Fruit fly (Drosophila melanogaster) whole organism, embryonic: ENCODE measurements around the gene Adat1.

Source experiments
- CG10147 ChIP-seq: fragments of 200-800 bp; sonication (Bioruptor generic); optimal IDR thresholded peaks from 2 replicates; lab custom pipeline; 2019; ENCODE audit warnings: missing biosample characterization, mild to moderate bottlenecking, missing genetic modification characterization, moderate library complexity
- CG10321 ChIP-seq: fragments of 200-800 bp; sonication (Bioruptor generic); IDR thresholded peaks from 2 replicates; pipeline ENCODE4 v1.3.6; 2022; ENCODE audit warnings: missing biosample characterization, missing genetic modification characterization
- CG16813 ChIP-seq: fragments of 200-800 bp; sonication (Bioruptor generic); IDR thresholded peaks from 3 replicates; pipeline ENCODE4 v1.3.6; 2022; ENCODE audit warnings: missing biosample characterization, missing genetic modification characterization; ENCODE audit not compliant: partially characterized antibody
- CG2116 ChIP-seq: fragments of 200-800 bp; sonication (Bioruptor generic); optimal IDR thresholded peaks from 3 replicates; lab custom pipeline; 2018; ENCODE audit warnings: missing biosample characterization, mild to moderate bottlenecking, missing genetic modification characterization
- CG3407 ChIP-seq: fragments of 200-800 bp; sonication (Bioruptor generic); optimal IDR thresholded peaks from 2 replicates; lab custom pipeline; 2018; ENCODE audit warnings: missing biosample characterization, mild to moderate bottlenecking, missing genetic modification characterization
- CG3838 ChIP-seq: fragments of 200-800 bp; sonication (Bioruptor generic); optimal IDR thresholded peaks from 3 replicates; lab custom pipeline; 2016; ENCODE audit warnings: missing biosample characterization, missing genetic modification characterization
- CG3847 ChIP-seq: fragments of 200-800 bp; sonication (Bioruptor generic); IDR thresholded peaks from 2 replicates; pipeline ENCODE4 v1.3.6; 2022; ENCODE audit warnings: missing biosample characterization, missing genetic modification characterization
- CG4282 ChIP-seq: fragments of 200-800 bp; sonication (Bioruptor generic); optimal IDR thresholded peaks from 2 replicates; lab custom pipeline; 2016; ENCODE audit warnings: missing biosample characterization, missing genetic modification characterization
- CG4820 ChIP-seq: fragments of 200-800 bp; sonication (Bioruptor generic); optimal IDR thresholded peaks from 3 replicates; lab custom pipeline; 2016; ENCODE audit warnings: missing biosample characterization, missing genetic modification characterization
- CG6791 ChIP-seq: fragments of 200-800 bp; sonication (Bioruptor generic); IDR thresholded peaks from 3 replicates; pipeline ENCODE4 v1.3.6; 2022; ENCODE audit warnings: missing biosample characterization, missing genetic modification characterization; ENCODE audit not compliant: partially characterized antibody
- CG8478 ChIP-seq: fragments of >200 bp; optimal IDR thresholded peaks from 2 replicates; lab custom pipeline; 2018
- CG8765 ChIP-seq: fragments of 200-800 bp; sonication (Bioruptor generic); IDR thresholded peaks from 2 replicates; pipeline ENCODE4 v1.3.6; 2022; ENCODE audit warnings: missing biosample characterization, missing genetic modification characterization
- CG8924 ChIP-seq: fragments of 200-800 bp; optimal IDR thresholded peaks from 3 replicates; lab custom pipeline; 2019; ENCODE audit warnings: missing biosample characterization, mild to moderate bottlenecking, missing genetic modification characterization, moderate library complexity
- CG9215 ChIP-seq: fragments of 200-800 bp; sonication (Bioruptor generic); IDR thresholded peaks from 2 replicates; pipeline ENCODE4 v1.3.6; 2022; ENCODE audit warnings: missing biosample characterization, missing genetic modification characterization
- CG9609 ChIP-seq: fragments of 200-800 bp; sonication (Bioruptor generic); optimal IDR thresholded peaks from 3 replicates; lab custom pipeline; 2016; ENCODE audit warnings: missing biosample characterization, missing genetic modification characterization
- CG9932 ChIP-seq: fragments of 200-800 bp; sonication (Bioruptor generic); IDR thresholded peaks from 2 replicates; pipeline ENCODE4 v1.3.6; 2022; ENCODE audit warnings: missing biosample characterization, missing genetic modification characterization
- CrebB ChIP-seq: fragments of 200-800 bp; sonication (Bioruptor generic); optimal IDR thresholded peaks from 3 replicates; lab custom pipeline; 2018; ENCODE audit warnings: missing biosample characterization, mild to moderate bottlenecking, missing genetic modification characterization
- D ChIP-seq, 2 experiments: fragments of 200-800 bp in 1 of 2; fragments of >200 bp in 1 of 2; sonication (Bioruptor generic) in 1 of 2; optimal IDR thresholded peaks; 2 replicates in 1 of 2; 3 replicates in 1 of 2; lab custom pipeline; 2017; ENCODE audit warnings: mild to moderate bottlenecking in 1 of 2, missing biosample characterization in 1 of 2, missing genetic modification characterization in 1 of 2, missing genetic modification reagents in 1 of 2
- D19A ChIP-seq: fragments of 200-800 bp; optimal IDR thresholded peaks from 3 replicates; lab custom pipeline; 2019; ENCODE audit warnings: missing biosample characterization, mild to moderate bottlenecking, missing genetic modification characterization, moderate library complexity
- Dbx ChIP-seq: fragments of 200-800 bp; sonication (Bioruptor generic); IDR thresholded peaks from 3 replicates; pipeline ENCODE4 v1.3.6; 2022; ENCODE audit warnings: missing biosample characterization, missing genetic modification characterization
- Dll ChIP-seq: fragments of 200-800 bp; sonication (Bioruptor generic); IDR thresholded peaks from 4 replicates; pipeline ENCODE4 v1.3.6; 2022; ENCODE audit warnings: missing biosample characterization, missing genetic modification characterization; ENCODE audit not compliant: partially characterized antibody
- E2f1 ChIP-seq: fragments of 200-800 bp; sonication (Bioruptor generic); IDR thresholded peaks from 2 replicates; pipeline ENCODE4 v1.3.6; 2022; ENCODE audit warnings: missing biosample characterization, missing genetic modification characterization
- ERR ChIP-seq: fragments of 200-800 bp; sonication (Bioruptor generic); optimal IDR thresholded peaks from 2 replicates; lab custom pipeline; 2016; ENCODE audit warnings: missing biosample characterization, missing genetic modification characterization
- Fer1 ChIP-seq: fragments of 200-800 bp; sonication (Bioruptor generic); optimal IDR thresholded peaks from 2 replicates; lab custom pipeline; 2017; ENCODE audit warnings: missing biosample characterization, mild to moderate bottlenecking, missing genetic modification characterization
- HmgZ ChIP-seq: fragments of 200-800 bp; sonication (Bioruptor generic); optimal IDR thresholded peaks from 2 replicates; lab custom pipeline; 2018; ENCODE audit warnings: missing biosample characterization, mild to moderate bottlenecking, missing genetic modification characterization
- MESR4 ChIP-seq: fragments of 200-800 bp; sonication (Bioruptor generic); optimal IDR thresholded peaks from 2 replicates; lab custom pipeline; 2018; ENCODE audit warnings: missing biosample characterization, mild to moderate bottlenecking, missing genetic modification characterization, moderate library complexity
- MTF-1 ChIP-seq: fragments of 200-800 bp; sonication (Bioruptor generic); optimal IDR thresholded peaks from 2 replicates; lab custom pipeline; 2018; ENCODE audit warnings: missing biosample characterization, mild to moderate bottlenecking, missing genetic modification characterization, borderline replicate concordance
- Rfx ChIP-seq: fragments of 200-800 bp; sonication (Bioruptor generic); IDR thresholded peaks from 2 replicates; pipeline ENCODE4 v1.3.6; 2022; ENCODE audit warnings: missing biosample characterization, missing genetic modification characterization
- Sry-δ ChIP-seq: fragments of 200-800 bp; sonication (Bioruptor generic); optimal IDR thresholded peaks from 2 replicates; lab custom pipeline; 2016; ENCODE audit warnings: missing biosample characterization, missing genetic modification characterization
- Xbp1 ChIP-seq: fragments of 200-800 bp; sonication (Bioruptor generic); optimal IDR thresholded peaks from 3 replicates; lab custom pipeline; 2016; ENCODE audit warnings: missing biosample characterization, mild to moderate bottlenecking, missing genetic modification characterization
- YL-1 ChIP-seq: fragments of 200-800 bp; sonication (Bioruptor generic); optimal IDR thresholded peaks from 3 replicates; lab custom pipeline; 2017; ENCODE audit warnings: missing biosample characterization, mild to moderate bottlenecking, missing genetic modification characterization
- ac ChIP-seq: fragments of 200-800 bp; sonication (Bioruptor generic); optimal IDR thresholded peaks from 3 replicates; lab custom pipeline; 2017; ENCODE audit warnings: missing biosample characterization, mild to moderate bottlenecking, missing genetic modification characterization
- caup ChIP-seq: fragments of 200-800 bp; sonication (Bioruptor generic); optimal IDR thresholded peaks from 3 replicates; lab custom pipeline; 2017; ENCODE audit warnings: missing biosample characterization, mild to moderate bottlenecking, missing genetic modification characterization, moderate library complexity; ENCODE audit not compliant: severe bottlenecking
- croc ChIP-seq: fragments of 200-800 bp; sonication (Bioruptor generic); conservative IDR thresholded peaks from 3 replicates; pipeline ENCODE4 v1.3.6; 2022; ENCODE audit warnings: missing biosample characterization, missing genetic modification characterization
- dysf ChIP-seq: fragments of 200-800 bp; sonication (Bioruptor generic); IDR thresholded peaks from 3 replicates; pipeline ENCODE4 v1.3.6; 2022; ENCODE audit warnings: missing biosample characterization, missing genetic modification characterization
- gsb ChIP-seq: fragments of 200-800 bp; sonication (Bioruptor generic); IDR thresholded peaks from 2 replicates; pipeline ENCODE4 v1.3.6; 2022; ENCODE audit warnings: missing biosample characterization, missing genetic modification characterization
- gt ChIP-seq: fragments of 200-800 bp; sonication (Bioruptor generic); IDR thresholded peaks from 2 replicates; pipeline ENCODE4 v1.3.6; 2022; ENCODE audit warnings: missing biosample characterization, missing genetic modification characterization
- lab ChIP-seq: fragments of 200-800 bp; sonication (Bioruptor generic); optimal IDR thresholded peaks from 3 replicates; lab custom pipeline; 2017; ENCODE audit warnings: missing biosample characterization, missing genetic modification characterization, mild to moderate bottlenecking, moderate library complexity, missing genetic modification reagents
- mirr ChIP-seq: fragments of 200-800 bp; sonication (Bioruptor generic); optimal IDR thresholded peaks from 3 replicates; lab custom pipeline; 2018; ENCODE audit warnings: missing biosample characterization, mild to moderate bottlenecking, missing genetic modification characterization
- mld ChIP-seq: fragments of 200-800 bp; sonication (Bioruptor generic); IDR thresholded peaks from 3 replicates; pipeline ENCODE4 v1.3.6; 2022; ENCODE audit warnings: missing biosample characterization, missing genetic modification characterization; ENCODE audit not compliant: partially characterized antibody
- run ChIP-seq: fragments of 200-800 bp; sonication (Bioruptor generic); optimal IDR thresholded peaks from 3 replicates; lab custom pipeline; 2018; ENCODE audit warnings: missing biosample characterization, mild to moderate bottlenecking, missing genetic modification characterization
- salm ChIP-seq: fragments of 200-800 bp; sonication (Bioruptor generic); optimal IDR thresholded peaks from 2 replicates; lab custom pipeline; 2018; ENCODE audit warnings: missing biosample characterization, mild to moderate bottlenecking, missing genetic modification characterization
- sim ChIP-seq: fragments of 200-800 bp; sonication (Bioruptor generic); IDR thresholded peaks from 2 replicates; pipeline ENCODE4 v1.3.6; 2022; ENCODE audit warnings: missing biosample characterization, missing genetic modification characterization
- sna ChIP-seq: fragments of 200-800 bp; sonication (Bioruptor generic); IDR thresholded peaks from 2 replicates; pipeline ENCODE4 v1.3.6; 2022; ENCODE audit warnings: missing biosample characterization, missing genetic modification characterization; ENCODE audit not compliant: partially characterized antibody
- sr ChIP-seq: fragments of 200-800 bp; sonication (Bioruptor generic); IDR thresholded peaks from 3 replicates; pipeline ENCODE4 v1.3.6; 2022; ENCODE audit warnings: missing biosample characterization, missing genetic modification characterization
- tin ChIP-seq: fragments of 200-800 bp; sonication (Bioruptor generic); optimal IDR thresholded peaks from 3 replicates; lab custom pipeline; 2016; ENCODE audit warnings: missing biosample characterization, missing genetic modification characterization
- tll ChIP-seq, 2 experiments: fragments of 200-800 bp in 1 of 2; fragments of >200 bp in 1 of 2; sonication (Bioruptor generic) in 1 of 2; optimal IDR thresholded peaks; 2 replicates each; lab custom pipeline; 2017 to 2019; ENCODE audit warnings: missing biosample characterization in 2 of 2, missing genetic modification characterization in 2 of 2, mild to moderate bottlenecking in 1 of 2, moderate library complexity in 1 of 2
- tna ChIP-seq: fragments of 200-800 bp; sonication (Bioruptor generic); IDR thresholded peaks from 2 replicates; pipeline ENCODE4 v1.3.6; 2022; ENCODE audit warnings: missing biosample characterization, missing genetic modification characterization; ENCODE audit not compliant: partially characterized antibody
- tup ChIP-seq: fragments of 200-800 bp; sonication (Bioruptor generic); optimal IDR thresholded peaks from 2 replicates; lab custom pipeline; 2016; ENCODE audit warnings: missing biosample characterization, mild to moderate bottlenecking, missing genetic modification characterization, moderate library complexity
- zf30C ChIP-seq: fragments of 200-800 bp; sonication (Bioruptor generic); optimal IDR thresholded peaks from 3 replicates; lab custom pipeline; 2018; ENCODE audit warnings: missing biosample characterization, mild to moderate bottlenecking, missing genetic modification characterization

The Adat1 gene

DNA sequence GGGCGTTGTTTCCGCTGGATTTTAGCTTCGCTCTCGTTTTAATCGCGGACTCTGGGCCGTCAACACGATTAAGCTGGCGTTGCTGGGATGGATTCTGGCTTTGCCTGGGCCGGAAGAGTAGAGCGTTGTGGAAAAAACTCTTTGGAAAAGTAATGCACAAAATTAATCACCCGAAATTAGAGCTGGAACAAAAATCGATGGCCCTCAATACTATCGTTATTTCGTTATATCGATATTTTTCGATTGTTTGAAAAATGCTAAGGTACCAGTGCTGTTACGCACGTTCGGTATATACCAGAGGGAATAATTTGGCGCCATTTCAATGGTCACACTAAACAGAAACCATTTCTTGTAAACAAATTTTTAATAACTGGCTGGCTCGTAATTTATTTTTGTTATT lies 18.3 kb upstream of the Adat1 start, which contains the start of the genes Arpc1 and Orc5 (continued):
- TF ChIP-seq salm (tag; lab: Kevin White, UChicago) (no peak), mirr (GFP tag; lab: Kevin White, UChicago) (no peak), mld (GFP tag; lab: Robert Waterston, UW) (peak; percentile 81; the same call in 1 of the 3 replicates), Dll (GFP tag; lab: Robert Waterston, UW) (peak; percentile 88), ERR (GFP tag; lab: Kevin White, UChicago) (no peak), lab (GFP tag; lab: Kevin White, UChicago) (no peak), sna (GFP tag; lab: Robert Waterston, UW) (peak; percentile 84), caup (GFP tag; lab: Kevin White, UChicago) (no peak), sim (GFP tag; lab: Robert Waterston, UW) (no peak), tna (GFP tag; lab: Robert Waterston, UW) (peak; percentile 70), Dbx (GFP tag; lab: Robert Waterston, UW) (no peak), CG2116 (peak; percentile 81), croc (GFP tag; lab: Robert Waterston, UW) (no peak), tin (GFP tag; lab: Kevin White, UChicago) (no peak), CrebB (tag; lab: Kevin White, UChicago) (no peak), CG9932 (GFP tag; lab: Robert Waterston, UW) (no peak), gsb (GFP tag; lab: Robert Waterston, UW) (no peak), D (optimal IDR thresholded peaks at IDR 0.05; lab: Kevin White, UChicago) (peak; percentile 10), D (GFP tag; optimal IDR thresholded peaks at IDR 0.05; lab: Kevin White, UChicago) (no peak), CG10321 (no peak), tll (GFP tag; optimal IDR thresholded peaks at IDR 0.05; lab: Kevin White, UChicago) (no peak), sr (no peak), Sry-δ (GFP tag; lab: Kevin White, UChicago) (peak; percentile 96), CG16813 (GFP tag; lab: Robert Waterston, UW) (peak; percentile 88), CG8478 (no peak), CG10147 (GFP tag; lab: Kevin White, UChicago) (no peak), CG3407 (no peak), HmgZ (tag; lab: Kevin White, UChicago) (peak; percentile 67), CG3838 (GFP tag; lab: Kevin White, UChicago) (no peak), Rfx (no peak), CG8924 (tag; lab: Kevin White, UChicago) (peak; percentile 1), dysf (no peak), Xbp1 (GFP tag; lab: Kevin White, UChicago) (no peak), E2f1 (GFP tag; lab: Robert Waterston, UW) (peak; percentile 76), MESR4 (peak; percentile 74), zf30C (GFP tag; lab: Kevin White, UChicago) (no peak), CG9609 (GFP tag; lab: Kevin White, UChicago) (no peak), CG6791 (GFP tag; lab: Robert Waterston, UW) (peak; percentile 93), ac (GFP tag; lab: Kevin White, UChicago) (no peak), CG9215 (GFP tag; lab: Robert Waterston, UW) (no peak), CG3847 (0 out of 2 replicates have a peak, but pooled peaks have one; percentile 17), MTF-1 (no peak), CG4820 (no peak), tup (GFP tag; lab: Kevin White, UChicago) (no peak), Fer1 (GFP tag; lab: Kevin White, UChicago) (no peak), D19A (tag; lab: Kevin White, UChicago) (no peak), run (tag; lab: Kevin White, UChicago) (no peak), CG8765 (GFP tag; lab: Robert Waterston, UW) (no peak), gt (GFP tag; lab: Robert Waterston, UW) (no peak), CG4282 (no peak), YL-1 (GFP tag; lab: Kevin White, UChicago) (peak; percentile 82)
